Fruit fly (Drosophila melanogaster): Measurements from ENCODE around the gene XNP.

XNP gene

DNA sequence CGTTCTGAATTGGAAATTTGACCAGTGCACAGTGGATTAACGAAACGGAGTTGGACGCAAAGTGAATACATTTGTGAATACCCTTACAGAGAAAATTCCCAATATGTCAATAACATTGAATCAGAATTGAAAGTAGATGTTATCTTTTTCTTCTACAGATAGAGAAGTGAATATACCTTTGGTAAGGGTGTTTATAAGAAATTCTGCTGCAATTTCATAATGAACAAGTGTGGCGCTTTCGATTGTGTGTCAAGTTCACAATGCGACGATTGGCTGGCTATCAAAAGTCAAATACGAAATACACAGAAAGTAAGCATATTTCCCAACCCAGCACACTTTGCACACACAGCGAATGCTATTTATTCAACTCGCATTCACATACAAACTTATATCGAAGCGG lies 34.3 kb downstream of the XNP start (continued):
- TF ChIP-seq NC2α (GFP tag; optimal IDR thresholded peaks at IDR 0.05): no peak
- TF ChIP-seq sc (optimal IDR thresholded peaks at IDR 0.05): no peak
- TF ChIP-seq sc (GFP tag; optimal IDR thresholded peaks at IDR 0.05): no peak
- no peak for TF ChIP-seq CG8359 (GFP tag; optimal IDR thresholded peaks at IDR 0.05; ENCODE audit: borderline replicate concordance)
- no peak for TF ChIP-seq B-H1 (GFP tag; IDR thresholded peaks at IDR 0.05)
- TF ChIP-seq Ets65A (GFP tag): no peak
- TF ChIP-seq CG7556 (GFP tag; optimal IDR thresholded peaks at IDR 0.05): peak; percentile 11
- no peak for TF ChIP-seq gsb (GFP tag; IDR thresholded peaks at IDR 0.05)
- 0 out of 4 replicates have a peak, but pooled peaks have one; percentile 12 for TF ChIP-seq chinmo (GFP tag; IDR thresholded peaks at IDR 0.05; ENCODE audit: partially characterized antibody)

DNA sequence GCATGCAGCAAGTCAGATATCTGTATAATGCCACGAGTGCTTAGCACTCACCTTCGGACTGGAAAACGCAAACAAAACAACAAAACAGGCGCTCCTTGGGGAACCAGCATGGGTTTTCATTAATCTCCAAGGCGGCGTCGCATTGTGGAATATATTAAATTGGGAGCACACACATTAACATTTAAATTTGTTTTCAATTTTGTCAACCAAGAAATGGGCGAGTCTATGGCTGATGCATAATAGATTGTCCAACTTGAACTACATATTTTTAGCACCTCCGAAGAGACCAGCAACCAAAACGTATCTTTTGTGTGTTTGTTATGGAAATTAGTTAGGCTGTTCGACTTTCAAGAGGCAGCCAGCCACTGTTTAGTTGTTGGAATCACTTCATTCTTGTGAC lies 35.2 kb downstream of the XNP start:
- TF ChIP-seq lov (optimal IDR thresholded peaks at IDR 0.05): no peak
- TF ChIP-seq lov (GFP tag; IDR thresholded peaks at IDR 0.05): no peak
- TF ChIP-seq CG12769 (tag; optimal IDR thresholded peaks at IDR 0.05): peak; percentile 83
- TF ChIP-seq CG16813 (GFP tag; IDR thresholded peaks at IDR 0.05; ENCODE audit: partially characterized antibody): no peak
- TF ChIP-seq az2 (GFP tag; optimal IDR thresholded peaks at IDR 0.05): no peak
- TF ChIP-seq CG9817 (tag; optimal IDR thresholded peaks at IDR 0.05): no peak
- no peak for TF ChIP-seq sima (GFP tag; optimal IDR thresholded peaks at IDR 0.05)
- TF ChIP-seq CoRest (tag; optimal IDR thresholded peaks at IDR 0.05): no peak
- no peak for TF ChIP-seq Sox100B (GFP tag; optimal IDR thresholded peaks at IDR 0.05)
- no peak for TF ChIP-seq CG12236 (GFP tag; optimal IDR thresholded peaks at IDR 0.05)
- TF ChIP-seq vvl (GFP tag; IDR thresholded peaks at IDR 0.05): peak; percentile 60
- peak; percentile 79 for TF ChIP-seq abd-A (tag; optimal IDR thresholded peaks at IDR 0.05)
- peak in 1 of 2 experiments; percentile 3 for TF ChIP-seq Pdp1 (GFP tag; optimal IDR thresholded peaks at IDR 0.05)
- TF ChIP-seq NfI (GFP tag; optimal IDR thresholded peaks at IDR 0.05): no peak
- peak; percentile 26 for TF ChIP-seq pros (GFP tag; optimal IDR thresholded peaks at IDR 0.05)
- TF ChIP-seq CG7745 (tag; optimal IDR thresholded peaks at IDR 0.05): no peak
- TF ChIP-seq D (optimal IDR thresholded peaks at IDR 0.05): no peak
- no peak for TF ChIP-seq D (GFP tag; optimal IDR thresholded peaks at IDR 0.05)
- TF ChIP-seq chinmo (GFP tag; IDR thresholded peaks at IDR 0.05; ENCODE audit: partially characterized antibody): no peak
- no peak for TF ChIP-seq Hmx (GFP tag; optimal IDR thresholded peaks at IDR 0.05)
- no peak for TF ChIP-seq CG8388 (GFP tag; optimal IDR thresholded peaks at IDR 0.05)
- TF ChIP-seq CG9932 (GFP tag; IDR thresholded peaks at IDR 0.05): no peak
- 0 out of 2 replicates have a peak, but pooled peaks have one; percentile 14 for TF ChIP-seq Awh (GFP tag; IDR thresholded peaks at IDR 0.05)
- TF ChIP-seq jigr1 (GFP tag; IDR thresholded peaks at IDR 0.05): no peak
- no peak for TF ChIP-seq nerfin-2 (GFP tag; IDR thresholded peaks at IDR 0.05; ENCODE audit: partially characterized antibody)
- no peak for TF ChIP-seq Doc2 (GFP tag; IDR thresholded peaks at IDR 0.05)
- no peak for TF ChIP-seq H2.0 (GFP tag; IDR thresholded peaks at IDR 0.05)
- TF ChIP-seq CG10274 (GFP tag; optimal IDR thresholded peaks at IDR 0.05): no peak
- no peak for TF ChIP-seq sim (GFP tag; IDR thresholded peaks at IDR 0.05)
- TF ChIP-seq z (GFP tag; IDR thresholded peaks at IDR 0.05): no peak
- TF ChIP-seq Abd-B (GFP tag; optimal IDR thresholded peaks at IDR 0.05): no peak
- 0 out of 3 replicates have a peak, but pooled peaks have one; percentile 24 for TF ChIP-seq ci (GFP tag; IDR thresholded peaks at IDR 0.05)

Measured in whole organism, embryonic.